Worm (Caenorhabditis elegans) whole organism, midembryonic: ENCODE measurements around the gene mboa-4.
A peak's percentile ranks its signal among the peaks of the same experiment; 100 is the strongest.
"Not testable (repeated sequence)": the region's sequence is repeated elsewhere in the genome, so short reads cannot be mapped to it uniquely, and the experiment has no call there.

Source experiments
- cog-1 ChIP-seq: sonication (generic microtip); optimal IDR thresholded peaks from 2 replicates; lab custom pipeline; 2016; ENCODE audit warnings: missing genetic modification characterization, missing compliant biosample characterization
- flt-1 ChIP-seq: fragments of 200-800 bp; sonication (Bioruptor generic); IDR thresholded peaks from 2 replicates; pipeline ENCODE4 v1.3.6; 2022; ENCODE audit warnings: missing genetic modification characterization, missing compliant biosample characterization
- tab-1 ChIP-seq: fragments of 200-800 bp; sonication (Bioruptor generic); IDR thresholded peaks from 2 replicates; pipeline ENCODE4 v1.3.6; 2022; ENCODE audit warnings: missing genetic modification characterization, missing compliant biosample characterization

DNA sequence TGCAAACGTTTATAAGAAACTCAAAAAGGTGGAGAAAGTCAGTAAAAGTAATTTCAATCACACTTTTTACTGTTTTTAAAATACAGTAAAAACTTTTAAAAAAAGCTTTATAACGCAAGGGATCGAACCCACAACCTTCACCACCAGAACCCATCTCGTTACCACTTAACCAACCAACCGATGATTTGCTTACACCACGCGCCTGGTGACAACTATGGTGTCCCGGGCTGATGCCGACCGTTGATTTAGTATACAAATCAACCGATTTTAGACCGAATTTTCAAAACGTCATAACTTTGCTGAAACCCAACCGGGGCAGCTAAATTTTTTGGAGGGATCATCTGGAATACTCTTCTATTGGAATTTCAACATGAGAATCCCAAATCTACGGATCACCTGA lies 37.1 kb upstream of the mboa-4 start:
- TF ChIP-seq flt-1 (GFP tag; lab: Robert Waterston, UW); cog-1 (tag; lab: Kevin White, UChicago): not testable (repeated sequence)
- TF ChIP-seq tab-1 (GFP tag; lab: Robert Waterston, UW): peak; percentile 84
